Worm (Caenorhabditis elegans): Measurements from ENCODE around the gene srsx-14.

Gene srsx-14

DNA sequence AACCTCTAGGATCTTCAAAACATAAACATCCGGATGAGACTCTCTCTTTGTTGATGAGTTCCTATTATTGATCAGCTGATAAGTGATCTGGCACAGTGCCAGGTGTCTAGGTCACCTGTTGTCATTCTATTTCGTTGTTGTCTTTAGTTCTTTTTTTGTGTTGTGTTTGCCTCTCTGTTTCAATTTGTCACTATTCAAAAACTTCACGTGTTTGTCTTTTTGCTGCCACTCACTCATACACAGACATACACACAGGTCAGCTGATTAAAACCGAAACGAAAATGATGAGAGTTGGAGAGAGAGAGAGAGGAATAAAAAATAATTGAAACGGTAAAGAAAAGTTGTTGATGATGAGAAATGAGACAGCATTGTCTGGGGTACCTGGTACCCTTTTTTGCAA, 35.8 kb downstream of the srsx-14 start (continued):
- TF ChIP-seq Y95B8A.8 (GFP tag; IDR thresholded peaks at IDR 0.05) (peak; percentile 73; the same call in 1 of the 2 replicates), ceh-40 (GFP tag; IDR thresholded peaks at IDR 0.05) (0 out of 2 replicates have a peak, but pooled peaks have one; percentile 3), F55B11.4 (tag; optimal IDR thresholded peaks at IDR 0.05; ENCODE audit: borderline replicate concordance, insufficient read depth) (no peak), nhr-90 (tag; optimal IDR thresholded peaks at IDR 0.05) (peak; percentile 72), atf-7 (tag; optimal IDR thresholded peaks at IDR 0.05) (peak; percentile 92), tbp1 (GFP tag; optimal IDR thresholded peaks at IDR 0.05) (peak; percentile 51), lin-40 (tag; optimal IDR thresholded peaks at IDR 0.05) (peak; percentile 90), let-607 (tag; optimal IDR thresholded peaks at IDR 0.05) (peak; percentile 91 to 95), hsf-1 (GFP tag; IDR thresholded peaks at IDR 0.05) (0 out of 2 replicates have a peak, but pooled peaks have one; percentile 28), C17E4.6 (GFP tag; IDR thresholded peaks at IDR 0.05) (no peak), cebp-1 (GFP tag; IDR thresholded peaks at IDR 0.05) (peak; percentile 60), cebp-1 (tag; optimal IDR thresholded peaks at IDR 0.05) (peak; percentile 79), repo-1 (tag; optimal IDR thresholded peaks at IDR 0.05) (peak; percentile 13), K11D2.4 (GFP tag; IDR thresholded peaks at IDR 0.05) (peak; percentile 80), madf-8 (GFP tag; conservative IDR thresholded peaks at IDR 0.05) (no peak), lir-1 (GFP tag; conservative IDR thresholded peaks at IDR 0.05) (peak; percentile 66; the same call in 1 of the 2 replicates), nhr-179 (tag; optimal IDR thresholded peaks at IDR 0.05) (no peak), madf-10 (tag; optimal IDR thresholded peaks at IDR 0.05) (peak; percentile 61), nhr-80 (tag; optimal IDR thresholded peaks at IDR 0.05) (peak; percentile 94), mcd-1 (GFP tag; IDR thresholded peaks at IDR 0.05) (peak; percentile 41; the same call in 1 of the 2 replicates), tlf-1 (GFP tag; optimal IDR thresholded peaks at IDR 0.05) (peak; percentile 80), C06A6.2 (GFP tag; conservative IDR thresholded peaks at IDR 0.05) (peak; percentile 77), F10E7.11 (tag; optimal IDR thresholded peaks at IDR 0.05) (no peak)

DNA sequence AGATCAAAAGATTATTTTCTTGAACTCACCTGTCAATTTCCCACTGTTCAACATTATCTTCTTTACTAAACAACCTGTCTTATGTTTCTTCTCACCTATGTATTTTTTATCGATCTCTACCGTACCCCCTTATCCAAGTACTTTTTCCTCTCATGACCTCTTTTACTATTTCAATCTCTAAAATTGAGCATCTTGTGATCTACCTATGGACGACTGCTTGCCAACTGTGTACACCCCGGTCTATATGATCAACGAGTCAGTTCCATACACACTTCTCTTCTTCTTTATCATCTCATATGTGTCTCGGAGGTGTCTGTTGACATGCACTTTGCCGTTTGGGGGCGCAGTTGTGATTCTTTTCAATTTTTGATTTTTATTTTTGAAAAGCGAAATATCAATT, 36.8 kb downstream of the srsx-14 start:
- TF ChIP-seq ztf-25 (GFP tag; IDR thresholded peaks at IDR 0.05): no peak
- TF ChIP-seq nhr-120 (GFP tag; IDR thresholded peaks at IDR 0.05): no peak
- TF ChIP-seq unc-130 (GFP tag; optimal IDR thresholded peaks at IDR 0.05): no peak
- no peak for TF ChIP-seq F49E8.2 (tag; optimal IDR thresholded peaks at IDR 0.05; ENCODE audit: insufficient read depth)
- TF ChIP-seq attf-5 (GFP tag; optimal IDR thresholded peaks at IDR 0.05): no peak
- no peak for TF ChIP-seq aptf-2 (GFP tag; conservative IDR thresholded peaks at IDR 0.05)
- TF ChIP-seq ceh-91 (GFP tag; IDR thresholded peaks at IDR 0.05): no peak
- TF ChIP-seq pbrm-1 (GFP tag; IDR thresholded peaks at IDR 0.05): no peak
- no peak for TF ChIP-seq nfyb-1 (GFP tag; IDR thresholded peaks at IDR 0.05)
- TF ChIP-seq F39B2.1 (GFP tag; IDR thresholded peaks at IDR 0.05): no peak
- no peak for TF ChIP-seq chd-7 (tag; optimal IDR thresholded peaks at IDR 0.05)
- no peak for TF ChIP-seq egrh-3 (GFP tag; IDR thresholded peaks at IDR 0.05)
- TF ChIP-seq ama-1 (optimal IDR thresholded peaks at IDR 0.05): no peak
- TF ChIP-seq ama-1 (GFP tag; optimal IDR thresholded peaks at IDR 0.05): no peak
- no peak for TF ChIP-seq Y67H2A.10 (GFP tag; conservative IDR thresholded peaks at IDR 0.05)
- TF ChIP-seq tbp1 (GFP tag; optimal IDR thresholded peaks at IDR 0.05): peak; percentile 18
- peak; percentile 9 for TF ChIP-seq pha-4 (tag; optimal IDR thresholded peaks at IDR 0.05)
- no peak for TF ChIP-seq D2030.7 (GFP tag; IDR thresholded peaks at IDR 0.05)
- no peak for TF ChIP-seq lir-1 (GFP tag; conservative IDR thresholded peaks at IDR 0.05)
- TF ChIP-seq B0336.3 (GFP tag; IDR thresholded peaks at IDR 0.05): 0 out of 2 replicates have a peak, but pooled peaks have one; percentile 26
- no peak for TF ChIP-seq madf-8 (GFP tag; conservative IDR thresholded peaks at IDR 0.05)
- no peak for TF ChIP-seq lin-54 (GFP tag; optimal IDR thresholded peaks at IDR 0.05)
- TF ChIP-seq mes-4 (tag; optimal IDR thresholded peaks at IDR 0.05): no peak
- no peak for TF ChIP-seq cebp-1 (GFP tag; IDR thresholded peaks at IDR 0.05)
- TF ChIP-seq cebp-1 (tag; optimal IDR thresholded peaks at IDR 0.05): peak; percentile 62
- peak; percentile 6 for TF ChIP-seq ets-4 (GFP tag; optimal IDR thresholded peaks at IDR 0.05)
- TF ChIP-seq F22D6.2 (tag; optimal IDR thresholded peaks at IDR 0.05): no peak
- no peak for TF ChIP-seq mcd-1 (GFP tag; IDR thresholded peaks at IDR 0.05)
- TF ChIP-seq hlh-12 (tag; optimal IDR thresholded peaks at IDR 0.05): no peak
- no peak for TF ChIP-seq zfh-2 (GFP tag; conservative IDR thresholded peaks at IDR 0.05)
- no peak for TF ChIP-seq mel-28 (tag; optimal IDR thresholded peaks at IDR 0.05; ENCODE audit: borderline replicate concordance)
- TF ChIP-seq lag-1 (GFP tag; IDR thresholded peaks at IDR 0.05): no peak
